Worm (Caenorhabditis elegans) whole organism, early embryonic: ENCODE measurements around the gene egl-13.

ENCODE experiments used
- B0310.2 ChIP-seq: sonication (generic microtip); optimal IDR thresholded peaks from 2 replicates; lab custom pipeline; 2016; ENCODE audit warnings: mild to moderate bottlenecking, missing genetic modification characterization, missing compliant biosample characterization
- ama-1 ChIP-seq: fragments of 150-350 bp; optimal IDR thresholded peaks from 2 replicates; lab custom pipeline; 2014
- ceh-36 ChIP-seq: sonication (generic microtip); optimal IDR thresholded peaks from 2 replicates; lab custom pipeline; 2016; ENCODE audit warnings: missing genetic modification characterization, inconsistent platforms, missing compliant biosample characterization
- hnd-1 ChIP-seq: sonication (generic microtip); optimal IDR thresholded peaks from 2 replicates; lab custom pipeline; 2016; ENCODE audit warnings: missing genetic modification characterization, missing compliant biosample characterization
- pes-1 ChIP-seq: fragments of 200-800 bp; sonication (Bioruptor generic); IDR thresholded peaks from 2 replicates; pipeline ENCODE4 v1.3.6; 2022; ENCODE audit warnings: missing genetic modification reagents, missing genetic modification characterization, missing compliant biosample characterization
- sea-1 ChIP-seq: fragments of 200-800 bp; sonication (Bioruptor generic); conservative IDR thresholded peaks from 2 replicates; pipeline ENCODE4 v1.3.6; 2022; ENCODE audit warnings: missing genetic modification characterization, missing compliant biosample characterization
- tbx-11 ChIP-seq: fragments of 200-800 bp; sonication (Bioruptor generic); IDR thresholded peaks from 2 replicates; pipeline ENCODE4 v1.3.6; 2022; ENCODE audit warnings: missing genetic modification characterization, missing compliant biosample characterization
- tra-4 ChIP-seq: sonication (generic microtip); optimal IDR thresholded peaks from 2 replicates; lab custom pipeline; 2017; ENCODE audit warnings: missing genetic modification characterization, missing compliant biosample characterization

- no peak for TF ChIP-seq ceh-36 (tag; lab: Kevin White, UChicago)
- TF ChIP-seq pes-1 (GFP tag; lab: Robert Waterston, UW): no peak
- no peak for TF ChIP-seq hnd-1 (tag; lab: Kevin White, UChicago)
- TF ChIP-seq ama-1: no peak
- TF ChIP-seq tra-4 (tag; lab: Kevin White, UChicago): no peak
- no peak for TF ChIP-seq tbx-11 (GFP tag; lab: Robert Waterston, UW)
- no peak for TF ChIP-seq sea-1 (GFP tag; lab: Robert Waterston, UW)
- no peak for TF ChIP-seq B0310.2
Measured at ce11 chrX:5641315-5641714, 22.3 kb upstream of the egl-13 start, which contains the start of gene T22B7.4.
